Worm (Caenorhabditis elegans): ENCODE measurements around the gene ref-2.

ce11 chrX:7720565-7720964, 23.5 kb upstream of the ref-2 start:
- TF ChIP-seq nhr-90 (tag; optimal IDR thresholded peaks at IDR 0.05; ENCODE audit: poor library complexity) (no peak), snpc-4 (tag; optimal IDR thresholded peaks at IDR 0.05) (no peak), sptf-1 (tag; optimal IDR thresholded peaks at IDR 0.05) (no peak), unc-62 (GFP tag; optimal IDR thresholded peaks at IDR 0.05) (no peak), efl-1 (optimal IDR thresholded peaks at IDR 0.05) (no peak), efl-1 (GFP tag; optimal IDR thresholded peaks at IDR 0.05 in 1 of 2) (no peak), skn-1 (tag; optimal IDR thresholded peaks at IDR 0.05) (no peak)

Data from whole organism, L1 larva.